Fruit fly (Drosophila melanogaster) whole organism, embryonic: ENCODE results near the gene kek4.
A peak's percentile ranks its signal among the peaks of the same experiment; 100 is the strongest.

Source experiments
- BEAF-32 ChIP-seq: fragments of 200-800 bp; sonication (Bioruptor generic); optimal IDR thresholded peaks from 3 replicates; lab custom pipeline; 2017; ENCODE audit warnings: missing biosample characterization, missing genetic modification characterization, mild to moderate bottlenecking, moderate library complexity, missing genetic modification reagents
- CG10147 ChIP-seq: fragments of 200-800 bp; sonication (Bioruptor generic); optimal IDR thresholded peaks from 2 replicates; lab custom pipeline; 2019; ENCODE audit warnings: missing biosample characterization, mild to moderate bottlenecking, missing genetic modification characterization, moderate library complexity
- CG10267 ChIP-seq: fragments of 200-800 bp; sonication (Bioruptor generic); optimal IDR thresholded peaks from 2 replicates; lab custom pipeline; 2018; ENCODE audit warnings: missing biosample characterization, mild to moderate bottlenecking, missing genetic modification characterization, moderate library complexity
- CG10274 ChIP-seq: fragments of 200-800 bp; sonication (Bioruptor generic); optimal IDR thresholded peaks from 3 replicates; lab custom pipeline; 2017; ENCODE audit warnings: missing biosample characterization, mild to moderate bottlenecking, missing genetic modification characterization
- CG11504 ChIP-seq: fragments of 200-800 bp; sonication (Bioruptor generic); optimal IDR thresholded peaks from 3 replicates; lab custom pipeline; 2019; ENCODE audit warnings: missing biosample characterization, mild to moderate bottlenecking, missing genetic modification characterization, moderate library complexity
- CG11723 ChIP-seq: fragments of 200-800 bp; sonication (Bioruptor generic); optimal IDR thresholded peaks from 2 replicates; lab custom pipeline; 2017; ENCODE audit warnings: missing biosample characterization, mild to moderate bottlenecking, missing genetic modification characterization
- CG15601 ChIP-seq: fragments of 200-800 bp; sonication (Bioruptor generic); optimal IDR thresholded peaks from 3 replicates; lab custom pipeline; 2019; ENCODE audit warnings: missing biosample characterization, mild to moderate bottlenecking, missing genetic modification characterization, moderate library complexity
- CG16863 ChIP-seq: fragments of 200-800 bp; sonication (Bioruptor generic); optimal IDR thresholded peaks from 3 replicates; lab custom pipeline; 2016; ENCODE audit warnings: missing biosample characterization, missing genetic modification characterization
- CG18599 ChIP-seq: fragments of 200-800 bp; sonication (Bioruptor generic); optimal IDR thresholded peaks from 3 replicates; lab custom pipeline; 2017; ENCODE audit warnings: missing biosample characterization, missing genetic modification characterization, mild to moderate bottlenecking, moderate library complexity, missing genetic modification reagents
- CG18764 ChIP-seq: fragments of 200-800 bp; sonication (Bioruptor generic); optimal IDR thresholded peaks from 3 replicates; lab custom pipeline; 2016; ENCODE audit warnings: missing biosample characterization, missing genetic modification characterization
- CG30431 ChIP-seq: fragments of 200-800 bp; sonication (Bioruptor generic); optimal IDR thresholded peaks from 2 replicates; lab custom pipeline; 2017; ENCODE audit warnings: missing biosample characterization, missing genetic modification characterization
- CG3163 ChIP-seq: fragments of 200-800 bp; sonication (Bioruptor generic); optimal IDR thresholded peaks from 3 replicates; lab custom pipeline; 2016; ENCODE audit warnings: missing biosample characterization, missing genetic modification characterization
- CG32532 ChIP-seq: fragments of 200-800 bp; sonication (Bioruptor generic); IDR thresholded peaks from 2 replicates; pipeline ENCODE4 v1.3.6; 2022; ENCODE audit warnings: missing biosample characterization, missing genetic modification characterization
- CG4820 ChIP-seq: fragments of 200-800 bp; sonication (Bioruptor generic); optimal IDR thresholded peaks from 3 replicates; lab custom pipeline; 2016; ENCODE audit warnings: missing biosample characterization, missing genetic modification characterization
- CG6175 ChIP-seq: fragments of 200-800 bp; sonication (Bioruptor generic); IDR thresholded peaks from 3 replicates; pipeline ENCODE4 v1.3.6; 2022; ENCODE audit warnings: missing biosample characterization, missing genetic modification characterization
- CG7745 ChIP-seq: fragments of 200-800 bp; sonication (Bioruptor generic); optimal IDR thresholded peaks from 2 replicates; lab custom pipeline; 2018; ENCODE audit warnings: missing biosample characterization, mild to moderate bottlenecking, missing genetic modification characterization, moderate library complexity
- CG8359 ChIP-seq: fragments of 200-800 bp; sonication (Bioruptor generic); optimal IDR thresholded peaks from 2 replicates; lab custom pipeline; 2017; ENCODE audit warnings: missing biosample characterization, mild to moderate bottlenecking, missing genetic modification characterization, borderline replicate concordance
- CG9932 ChIP-seq: fragments of 200-800 bp; sonication (Bioruptor generic); IDR thresholded peaks from 2 replicates; pipeline ENCODE4 v1.3.6; 2022; ENCODE audit warnings: missing biosample characterization, missing genetic modification characterization
- D ChIP-seq, 2 experiments: fragments of 200-800 bp in 1 of 2; fragments of >200 bp in 1 of 2; sonication (Bioruptor generic) in 1 of 2; optimal IDR thresholded peaks; 2 replicates in 1 of 2; 3 replicates in 1 of 2; lab custom pipeline; 2017; ENCODE audit warnings: mild to moderate bottlenecking in 1 of 2, missing biosample characterization in 1 of 2, missing genetic modification characterization in 1 of 2, missing genetic modification reagents in 1 of 2
- Dll ChIP-seq: fragments of 200-800 bp; sonication (Bioruptor generic); IDR thresholded peaks from 4 replicates; pipeline ENCODE4 v1.3.6; 2022; ENCODE audit warnings: missing biosample characterization, missing genetic modification characterization; ENCODE audit not compliant: partially characterized antibody
- ERR ChIP-seq: fragments of 200-800 bp; sonication (Bioruptor generic); optimal IDR thresholded peaks from 2 replicates; lab custom pipeline; 2016; ENCODE audit warnings: missing biosample characterization, missing genetic modification characterization
- H2.0 ChIP-seq: fragments of 200-800 bp; sonication (Bioruptor generic); IDR thresholded peaks from 2 replicates; pipeline ENCODE4 v1.3.6; 2022; ENCODE audit warnings: missing biosample characterization, missing genetic modification characterization
- Hmx ChIP-seq: fragments of 200-800 bp; sonication (Bioruptor generic); optimal IDR thresholded peaks from 2 replicates; lab custom pipeline; 2016; ENCODE audit warnings: missing biosample characterization, missing genetic modification characterization
- MBD-R2 ChIP-seq: fragments of 200-800 bp; sonication (Bioruptor generic); IDR thresholded peaks from 2 replicates; pipeline ENCODE4 v1.3.6; 2022; ENCODE audit warnings: missing biosample characterization, missing genetic modification characterization
- MESR4 ChIP-seq: fragments of 200-800 bp; sonication (Bioruptor generic); optimal IDR thresholded peaks from 2 replicates; lab custom pipeline; 2018; ENCODE audit warnings: missing biosample characterization, mild to moderate bottlenecking, missing genetic modification characterization, moderate library complexity
- MTF-1 ChIP-seq: fragments of 200-800 bp; sonication (Bioruptor generic); optimal IDR thresholded peaks from 2 replicates; lab custom pipeline; 2018; ENCODE audit warnings: missing biosample characterization, mild to moderate bottlenecking, missing genetic modification characterization, borderline replicate concordance
- Mad ChIP-seq: fragments of 200-800 bp; sonication (Bioruptor generic); optimal IDR thresholded peaks from 2 replicates; lab custom pipeline; 2016; ENCODE audit warnings: missing biosample characterization, missing genetic modification characterization
- NFAT ChIP-seq: fragments of 200-800 bp; sonication (Bioruptor generic); IDR thresholded peaks from 2 replicates; pipeline ENCODE4 v1.3.6; 2022; ENCODE audit warnings: missing biosample characterization, missing genetic modification characterization
- Side ChIP-seq: fragments of 200-800 bp; sonication (Bioruptor generic); optimal IDR thresholded peaks from 2 replicates; lab custom pipeline; 2016; ENCODE audit warnings: missing biosample characterization, missing genetic modification characterization
- Six4 ChIP-seq: fragments of 200-800 bp; sonication (Bioruptor generic); optimal IDR thresholded peaks from 2 replicates; lab custom pipeline; 2016; ENCODE audit warnings: missing biosample characterization, missing genetic modification characterization
- Usf ChIP-seq: fragments of 200-800 bp; sonication (Bioruptor generic); optimal IDR thresholded peaks from 2 replicates; lab custom pipeline; 2017; ENCODE audit warnings: missing genotype, missing biosample characterization, missing genetic modification characterization
- bowl ChIP-seq: fragments of 200-800 bp; sonication (Bioruptor generic); IDR thresholded peaks from 2 replicates; pipeline ENCODE4 v1.3.6; 2022; ENCODE audit warnings: missing biosample characterization, missing genetic modification characterization
- crp ChIP-seq, 2 experiments: fragments of 200-800 bp; sonication (Bioruptor generic); optimal IDR thresholded peaks; 2 replicates in 1 of 2; 3 replicates in 1 of 2; lab custom pipeline; 2017; ENCODE audit warnings: missing biosample characterization in 2 of 2, missing genetic modification characterization in 2 of 2, mild to moderate bottlenecking in 1 of 2, moderate library complexity in 1 of 2
- dpn ChIP-seq, 2 experiments: fragments of 200-800 bp; sonication (Bioruptor generic); optimal IDR thresholded peaks; 3 replicates each; lab custom pipeline; 2016; ENCODE audit warnings: missing biosample characterization in 2 of 2, missing genetic modification characterization in 2 of 2
- gfzf ChIP-seq: fragments of 200-800 bp; sonication (Bioruptor generic); optimal IDR thresholded peaks from 2 replicates; lab custom pipeline; 2016; ENCODE audit warnings: missing biosample characterization, mild to moderate bottlenecking, missing genetic modification characterization, moderate library complexity
- ind ChIP-seq: fragments of 200-800 bp; sonication (Bioruptor generic); optimal IDR thresholded peaks from 3 replicates; lab custom pipeline; 2016; ENCODE audit warnings: missing biosample characterization, missing genetic modification characterization
- jing ChIP-seq: fragments of 200-800 bp; sonication (Bioruptor generic); optimal IDR thresholded peaks from 2 replicates; lab custom pipeline; 2018; ENCODE audit warnings: missing biosample characterization, mild to moderate bottlenecking, missing genetic modification characterization
- lilli ChIP-seq: fragments of 200-800 bp; sonication (Bioruptor generic); optimal IDR thresholded peaks from 3 replicates; lab custom pipeline; 2016; ENCODE audit warnings: missing biosample characterization, missing genetic modification characterization
- lov ChIP-seq, 2 experiments: fragments of 200-800 bp in 1 of 2; fragments of >200 bp in 1 of 2; sonication (Bioruptor generic) in 1 of 2; IDR thresholded peaks in 1 of 2; optimal IDR thresholded peaks in 1 of 2; 2 replicates in 1 of 2; 3 replicates in 1 of 2; pipeline versions ENCODE4 v1.3.6 to Lab custom; 2017 to 2022; ENCODE audit warnings: missing biosample characterization in 1 of 2, missing genetic modification characterization in 1 of 2
- mam ChIP-seq: fragments of 200-800 bp; sonication (Bioruptor generic); optimal IDR thresholded peaks from 3 replicates; lab custom pipeline; 2016; ENCODE audit warnings: missing biosample characterization, missing genetic modification characterization
- org-1 ChIP-seq: fragments of 200-800 bp; sonication (Bioruptor generic); optimal IDR thresholded peaks from 2 replicates; lab custom pipeline; 2017; ENCODE audit warnings: missing biosample characterization, missing genetic modification characterization
- phol ChIP-seq: fragments of 200-800 bp; sonication (Bioruptor generic); optimal IDR thresholded peaks from 3 replicates; lab custom pipeline; 2018; ENCODE audit warnings: missing biosample characterization, mild to moderate bottlenecking, missing genetic modification characterization, moderate library complexity
- pzg ChIP-seq: fragments of 200-800 bp; sonication (Bioruptor generic); optimal IDR thresholded peaks from 3 replicates; lab custom pipeline; 2018; ENCODE audit warnings: missing biosample characterization, mild to moderate bottlenecking, missing genetic modification characterization, moderate library complexity
- row ChIP-seq: fragments of 200-800 bp; sonication (Bioruptor generic); IDR thresholded peaks from 3 replicates; pipeline ENCODE4 v1.3.6; 2022; ENCODE audit warnings: missing biosample characterization, missing genetic modification characterization
- salm ChIP-seq: fragments of 200-800 bp; sonication (Bioruptor generic); optimal IDR thresholded peaks from 2 replicates; lab custom pipeline; 2018; ENCODE audit warnings: missing biosample characterization, mild to moderate bottlenecking, missing genetic modification characterization
- sd ChIP-seq: fragments of 200-800 bp; sonication (Bioruptor generic); optimal IDR thresholded peaks from 3 replicates; lab custom pipeline; 2018; ENCODE audit warnings: missing biosample characterization, mild to moderate bottlenecking, missing genetic modification characterization, moderate library complexity
- stwl ChIP-seq: fragments of 200-800 bp; sonication (Bioruptor generic); optimal IDR thresholded peaks from 3 replicates; lab custom pipeline; 2018; ENCODE audit warnings: missing biosample characterization, mild to moderate bottlenecking, missing genetic modification characterization, moderate library complexity
- unc-4 ChIP-seq: fragments of 200-800 bp; sonication (Bioruptor generic); IDR thresholded peaks from 2 replicates; pipeline ENCODE4 v1.3.6; 2022; ENCODE audit warnings: missing biosample characterization, missing genetic modification characterization; ENCODE audit not compliant: partially characterized antibody
- wdn ChIP-seq: fragments of 200-800 bp; sonication (Bioruptor generic); IDR thresholded peaks from 2 replicates; pipeline ENCODE4 v1.3.6; 2022; ENCODE audit warnings: missing biosample characterization, missing genetic modification characterization
- zf30C ChIP-seq: fragments of 200-800 bp; sonication (Bioruptor generic); optimal IDR thresholded peaks from 3 replicates; lab custom pipeline; 2018; ENCODE audit warnings: missing biosample characterization, mild to moderate bottlenecking, missing genetic modification characterization

Gene kek4

dm6 chr2L:13179095-13179494 lies 36.1 kb downstream of the kek4 start, which contains the start of gene Alg7 (continued):
- TF ChIP-seq H2.0 (no peak), row (GFP tag; lab: Robert Waterston, UW) (no peak), CG8359 (GFP tag; lab: Kevin White, UChicago) (no peak), CG30431 (GFP tag; lab: Kevin White, UChicago) (no peak), MBD-R2 (GFP tag; lab: Robert Waterston, UW) (peak; percentile 82), gfzf (GFP tag; lab: Kevin White, UChicago) (peak; percentile 43), D (optimal IDR thresholded peaks at IDR 0.05; lab: Kevin White, UChicago) (no peak), D (GFP tag; optimal IDR thresholded peaks at IDR 0.05; lab: Kevin White, UChicago) (no peak), CG10267 (tag; lab: Kevin White, UChicago) (peak; percentile 50), pzg (GFP tag; lab: Kevin White, UChicago) (peak; percentile 45), bowl (no peak), MESR4 (GFP tag; lab: Kevin White, UChicago) (peak; percentile 51), ERR (GFP tag; lab: Kevin White, UChicago) (no peak), salm (no peak), unc-4 (GFP tag; lab: Robert Waterston, UW) (0 out of 2 replicates have a peak, but pooled peaks have one; percentile 15), Usf (GFP tag; lab: Kevin White, UChicago) (no peak), Mad (no peak), org-1 (GFP tag; lab: Kevin White, UChicago) (no peak), CG7745 (no peak), Six4 (GFP tag; lab: Kevin White, UChicago) (no peak), CG18764 (GFP tag; lab: Kevin White, UChicago) (no peak), BEAF-32 (GFP tag; lab: Kevin White, UChicago) (peak; percentile 6), Hmx (GFP tag; lab: Kevin White, UChicago) (no peak), CG6175 (GFP tag; lab: Robert Waterston, UW) (no peak), CG16863 (no peak), lov (optimal IDR thresholded peaks at IDR 0.05; lab: Kevin White, UChicago) (no peak), lov (GFP tag; IDR thresholded peaks at IDR 0.05; lab: Robert Waterston, UW) (no peak), sd (tag; lab: Kevin White, UChicago) (no peak), jing (GFP tag; lab: Kevin White, UChicago) (no peak), CG18599 (GFP tag; lab: Kevin White, UChicago) (no peak), CG32532 (no peak), MTF-1 (no peak), crp (GFP tag; optimal IDR thresholded peaks at IDR 0.05; lab: Kevin White, UChicago) (peak; percentile 79 to 97), CG4820 (GFP tag; lab: Kevin White, UChicago) (no peak), CG3163 (GFP tag; lab: Kevin White, UChicago) (no peak), Dll (GFP tag; lab: Robert Waterston, UW) (peak; percentile 32; the same call in 1 of the 4 replicates), phol (no peak), CG11723 (no peak), dpn (GFP tag; optimal IDR thresholded peaks at IDR 0.05; lab: Kevin White, UChicago) (no peak), lilli (no peak), CG9932 (GFP tag; lab: Robert Waterston, UW) (no peak), ind (GFP tag; lab: Kevin White, UChicago) (no peak), CG10274 (no peak), CG10147 (GFP tag; lab: Kevin White, UChicago) (no peak), NFAT (GFP tag; lab: Robert Waterston, UW) (no peak), CG15601 (tag; lab: Kevin White, UChicago) (no peak), Side (GFP tag; lab: Kevin White, UChicago) (no peak), wdn (no peak), zf30C (no peak), mam (GFP tag; lab: Kevin White, UChicago) (no peak), CG11504 (tag; lab: Kevin White, UChicago) (no peak), stwl (peak; percentile 16)
